Worm (Caenorhabditis elegans): Measurements from ENCODE around the gene R02E12.4.

DNA sequence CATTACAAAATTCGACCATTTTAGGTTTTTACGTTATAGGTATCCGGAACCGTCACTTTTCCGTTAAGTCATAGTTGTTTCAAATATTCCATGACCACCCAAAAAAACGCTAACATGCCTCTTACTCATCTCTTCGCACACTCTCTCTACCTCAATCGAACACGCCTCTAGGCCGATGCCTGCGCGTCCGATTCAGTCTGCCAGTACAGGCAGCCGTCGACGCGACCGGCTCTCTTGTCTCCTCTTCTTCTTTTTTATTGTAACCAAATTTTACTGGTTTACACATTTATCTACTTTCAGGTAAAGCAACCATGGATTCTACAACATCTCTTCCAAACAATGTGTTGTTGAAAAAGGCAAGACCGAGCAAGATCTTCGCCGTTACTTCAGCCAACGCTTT lies 6.8 kb downstream of the R02E12.4 start, which contains the start of gene mop-25.1:
- TF ChIP-seq nhr-90 (tag; optimal IDR thresholded peaks at IDR 0.05) (no peak), unc-62 (GFP tag; optimal IDR thresholded peaks at IDR 0.05) (no peak), athp-1 (tag; optimal IDR thresholded peaks at IDR 0.05) (no peak), F52B5.7 (tag; optimal IDR thresholded peaks at IDR 0.05) (no peak), bed-1 (GFP tag; IDR thresholded peaks at IDR 0.05) (no peak), repo-1 (tag; optimal IDR thresholded peaks at IDR 0.05) (no peak), mcd-1 (GFP tag; IDR thresholded peaks at IDR 0.05) (no peak), ztf-25 (GFP tag; IDR thresholded peaks at IDR 0.05) (no peak), B0019.2 (GFP tag; conservative IDR thresholded peaks at IDR 0.05) (no peak), Y67H2A.10 (GFP tag; conservative IDR thresholded peaks at IDR 0.05) (no peak), snpc-1.1 (tag; optimal IDR thresholded peaks at IDR 0.05; ENCODE audit: insufficient read depth) (no peak), ztf-6 (GFP tag; IDR thresholded peaks at IDR 0.05) (no peak)

All from whole organism, young adult.